Fruit fly (Drosophila melanogaster): Measurements from ENCODE around the gene CG15317.

CG15317 gene

dm6 chrX:9583440-9584103 is 27.2 kb upstream of the CG15317 start (continued):
- TF ChIP-seq crp (GFP tag; optimal IDR thresholded peaks at IDR 0.05) (peak in 1 of 2 experiments; percentile 63), CG6272 (GFP tag; IDR thresholded peaks at IDR 0.05) (peak; percentile 82), sens-2 (GFP tag; IDR thresholded peaks at IDR 0.05) (peak; percentile 75), HHEX (GFP tag; optimal IDR thresholded peaks at IDR 0.05) (peak; percentile 96), CG2678 (tag; optimal IDR thresholded peaks at IDR 0.05) (peak; percentile 98), CG34422 (GFP tag; IDR thresholded peaks at IDR 0.05) (peak; percentile 93), CG7987 (GFP tag; optimal IDR thresholded peaks at IDR 0.05) (peak; percentile 77), p53 (GFP tag; optimal IDR thresholded peaks at IDR 0.05) (no peak), CG33557 (GFP tag; optimal IDR thresholded peaks at IDR 0.05) (peak; percentile 89), sima (GFP tag; optimal IDR thresholded peaks at IDR 0.05) (no peak), psq (GFP tag; optimal IDR thresholded peaks at IDR 0.05) (peak; percentile 74), Med (GFP tag) (peak; percentile 95), Ssrp (tag; optimal IDR thresholded peaks at IDR 0.05) (peak; percentile 93), sim (GFP tag; IDR thresholded peaks at IDR 0.05) (peak; percentile 71; the same call in 1 of the 2 replicates), bigmax (GFP tag; optimal IDR thresholded peaks at IDR 0.05) (peak; percentile 12), sqz (GFP tag; optimal IDR thresholded peaks at IDR 0.05) (peak; percentile 90), CG7271 (tag; optimal IDR thresholded peaks at IDR 0.05) (peak; percentile 61), Hr51 (GFP tag; optimal IDR thresholded peaks at IDR 0.05) (peak; percentile 44 to 96), sd (tag; optimal IDR thresholded peaks at IDR 0.05) (peak; percentile 83), phol (tag; optimal IDR thresholded peaks at IDR 0.05) (peak; percentile 93), Bgb (GFP tag; IDR thresholded peaks at IDR 0.05; ENCODE audit: partially characterized antibody) (no peak), yki (optimal IDR thresholded peaks at IDR 0.05) (no peak), CG8089 (GFP tag; optimal IDR thresholded peaks at IDR 0.05) (no peak), gt (GFP tag; IDR thresholded peaks at IDR 0.05) (peak; percentile 66), zen2 (GFP tag; IDR thresholded peaks at IDR 0.05; ENCODE audit: partially characterized antibody) (no peak), CG14965 (GFP tag; optimal IDR thresholded peaks at IDR 0.05; ENCODE audit: borderline replicate concordance) (no peak), Rx (GFP tag; IDR thresholded peaks at IDR 0.05) (peak; percentile 85), CG12236 (GFP tag; optimal IDR thresholded peaks at IDR 0.05) (no peak), twi (tag; optimal IDR thresholded peaks at IDR 0.05) (peak; percentile 89), CG2120 (GFP tag; optimal IDR thresholded peaks at IDR 0.05) (peak; percentile 90), CG7928 (GFP tag; optimal IDR thresholded peaks at IDR 0.05) (peak; percentile 73), sr (GFP tag; IDR thresholded peaks at IDR 0.05) (peak; percentile 64; the same call in 2 of the 3 replicates), cg (GFP tag; optimal IDR thresholded peaks at IDR 0.05) (peak; percentile 47), Gsc (GFP tag; IDR thresholded peaks at IDR 0.05) (peak; percentile 65), CG1603 (tag; optimal IDR thresholded peaks at IDR 0.05) (peak; percentile 83), CG16813 (GFP tag; IDR thresholded peaks at IDR 0.05; ENCODE audit: partially characterized antibody) (no peak), D19B (GFP tag; optimal IDR thresholded peaks at IDR 0.05) (peak; percentile 90), CG13123 (GFP tag; optimal IDR thresholded peaks at IDR 0.05) (peak; percentile 74), nau (GFP tag; optimal IDR thresholded peaks at IDR 0.05) (peak; percentile 92), Drgx (GFP tag; IDR thresholded peaks at IDR 0.05) (peak; percentile 96), Antp (GFP tag; optimal IDR thresholded peaks at IDR 0.05) (peak; percentile 28), CG4820 (GFP tag; optimal IDR thresholded peaks at IDR 0.05) (peak; percentile 77), jigr1 (GFP tag; IDR thresholded peaks at IDR 0.05) (peak; percentile 90), CG11504 (tag; optimal IDR thresholded peaks at IDR 0.05) (peak; percentile 95), CG14860 (GFP tag; IDR thresholded peaks at IDR 0.05; ENCODE audit: partially characterized antibody) (no peak), pros (GFP tag; optimal IDR thresholded peaks at IDR 0.05) (no peak), CG2712 (tag; optimal IDR thresholded peaks at IDR 0.05) (peak; percentile 95), zf30C (GFP tag; optimal IDR thresholded peaks at IDR 0.05) (no peak), CG13287 (GFP tag; IDR thresholded peaks at IDR 0.05; ENCODE audit: partially characterized antibody) (no peak)

All from whole organism, embryonic.